Fruit fly (Drosophila melanogaster): ENCODE measurements around the gene opm.

Gene opm

dm6 chrX:15074646-15075351 is 8.6 kb upstream of the opm start (continued):
- TF ChIP-seq CG14965 (GFP tag; optimal IDR thresholded peaks at IDR 0.05; ENCODE audit: borderline replicate concordance) = peak; percentile 57
- TF ChIP-seq CG7556 (GFP tag; optimal IDR thresholded peaks at IDR 0.05) = peak; percentile 93
- TF ChIP-seq Asciz (GFP tag; optimal IDR thresholded peaks at IDR 0.05) = peak; percentile 73
- TF ChIP-seq CG6854 (GFP tag; optimal IDR thresholded peaks at IDR 0.05) = peak; percentile 83
- TF ChIP-seq pnt (GFP tag; optimal IDR thresholded peaks at IDR 0.05) = peak; percentile 91
- no peak for TF ChIP-seq tll (GFP tag; optimal IDR thresholded peaks at IDR 0.05)
- peak; percentile 97 for TF ChIP-seq mam (GFP tag; optimal IDR thresholded peaks at IDR 0.05)
- peak; percentile 93 for TF ChIP-seq chm (GFP tag; IDR thresholded peaks at IDR 0.05)
- TF ChIP-seq cas (GFP tag; IDR thresholded peaks at IDR 0.05) = peak; percentile 72
- no peak for TF ChIP-seq CG42726 (GFP tag; IDR thresholded peaks at IDR 0.05; ENCODE audit: partially characterized antibody)
- peak; percentile 45 for TF ChIP-seq Dref (GFP tag; IDR thresholded peaks at IDR 0.05)
- TF ChIP-seq fd102C (GFP tag; optimal IDR thresholded peaks at IDR 0.05) = no peak
- TF ChIP-seq kah (GFP tag; optimal IDR thresholded peaks at IDR 0.05) = peak; percentile 77
- peak; percentile 77 for TF ChIP-seq ssp (GFP tag; IDR thresholded peaks at IDR 0.05)
- TF ChIP-seq sens (GFP tag) = peak; percentile 97
- TF ChIP-seq maf-S (GFP tag; optimal IDR thresholded peaks at IDR 0.05) = peak; percentile 88
- no peak for TF ChIP-seq HLH4C (GFP tag; IDR thresholded peaks at IDR 0.05; ENCODE audit: partially characterized antibody)
- no peak for TF ChIP-seq CG8478 (optimal IDR thresholded peaks at IDR 0.05)
- TF ChIP-seq Stat92E (GFP tag; optimal IDR thresholded peaks at IDR 0.05) = peak in 1 of 3 experiments; percentile 70
- peak in 1 of 2 experiments; percentile 80 for TF ChIP-seq Eip74EF (GFP tag; optimal IDR thresholded peaks at IDR 0.05)
- peak; percentile 74 for TF ChIP-seq ash1 (GFP tag; optimal IDR thresholded peaks at IDR 0.05)
- TF ChIP-seq CG43689 (GFP tag; IDR thresholded peaks at IDR 0.05) = peak; percentile 73
- peak; percentile 53 for TF ChIP-seq Lhr (GFP tag; optimal IDR thresholded peaks at IDR 0.05)
- peak; percentile 98 for TF ChIP-seq Med (GFP tag)
- TF ChIP-seq ttk (GFP tag; IDR thresholded peaks at IDR 0.05) = peak; percentile 86
- TF ChIP-seq danr (GFP tag; IDR thresholded peaks at IDR 0.05) = peak; percentile 79
- TF ChIP-seq Mad (GFP tag; optimal IDR thresholded peaks at IDR 0.05) = peak; percentile 86
- TF ChIP-seq Fer3 (tag; optimal IDR thresholded peaks at IDR 0.05) = peak; percentile 79
- TF ChIP-seq fu2 (GFP tag; optimal IDR thresholded peaks at IDR 0.05) = peak; percentile 92
- TF ChIP-seq D19A (tag; optimal IDR thresholded peaks at IDR 0.05) = peak; percentile 80
- peak; percentile 84 for TF ChIP-seq CG3847 (GFP tag; IDR thresholded peaks at IDR 0.05)
- peak; percentile 85 for TF ChIP-seq H15 (GFP tag; IDR thresholded peaks at IDR 0.05)
- TF ChIP-seq Nf-YC (tag; optimal IDR thresholded peaks at IDR 0.05) = peak; percentile 82
- peak; percentile 60 for TF ChIP-seq MBD-R2 (GFP tag; IDR thresholded peaks at IDR 0.05)
- peak; percentile 78 for TF ChIP-seq stc (GFP tag; IDR thresholded peaks at IDR 0.05)
- peak; percentile 81 for TF ChIP-seq CG2889 (GFP tag; IDR thresholded peaks at IDR 0.05)
- TF ChIP-seq CG3407 (GFP tag; optimal IDR thresholded peaks at IDR 0.05) = peak; percentile 71
- TF ChIP-seq CG10147 (GFP tag; optimal IDR thresholded peaks at IDR 0.05) = peak; percentile 91
- TF ChIP-seq CG15011 (GFP tag; optimal IDR thresholded peaks at IDR 0.05) = peak; percentile 67
- TF ChIP-seq Atf3 (GFP tag; optimal IDR thresholded peaks at IDR 0.05) = peak; percentile 88
- peak; percentile 81 for TF ChIP-seq ewg (GFP tag; optimal IDR thresholded peaks at IDR 0.05)
- TF ChIP-seq Nf-YB (GFP tag; optimal IDR thresholded peaks at IDR 0.05) = peak; percentile 64
- peak; percentile 85 for TF ChIP-seq Dad (GFP tag; optimal IDR thresholded peaks at IDR 0.05)
- peak; percentile 67 for TF ChIP-seq Oaz (GFP tag; IDR thresholded peaks at IDR 0.05)
- peak; percentile 86 for TF ChIP-seq vfl (GFP tag; optimal IDR thresholded peaks at IDR 0.05)
- TF ChIP-seq dati (GFP tag; IDR thresholded peaks at IDR 0.05) = peak; percentile 75
- TF ChIP-seq gem (tag; optimal IDR thresholded peaks at IDR 0.05) = peak; percentile 91
- TF ChIP-seq hkb (optimal IDR thresholded peaks at IDR 0.05) = peak; percentile 44
- peak; percentile 86 for TF ChIP-seq hkb (GFP tag; IDR thresholded peaks at IDR 0.05)
- TF ChIP-seq Xrp1 (GFP tag; IDR thresholded peaks at IDR 0.05) = peak; percentile 88
